Fruit fly (Drosophila melanogaster) whole organism, embryonic: ENCODE data around the gene Pex10.
A peak's percentile ranks its signal among the peaks of the same experiment; 100 is the strongest.

Source experiments
- ATbp ChIP-seq: fragments of 200-800 bp; sonication (Bioruptor generic); optimal IDR thresholded peaks from 2 replicates; lab custom pipeline; 2017; ENCODE audit warnings: missing biosample characterization, mild to moderate bottlenecking, missing genetic modification characterization, missing genetic modification reagents
- Asciz ChIP-seq: fragments of 200-800 bp; sonication (Bioruptor generic); optimal IDR thresholded peaks from 2 replicates; lab custom pipeline; 2017; ENCODE audit warnings: missing biosample characterization, mild to moderate bottlenecking, missing genetic modification characterization, missing genetic modification reagents
- Awh ChIP-seq: fragments of 200-800 bp; sonication (Bioruptor generic); IDR thresholded peaks from 2 replicates; pipeline ENCODE4, ENCODE4 v1.3.6; 2022; ENCODE audit warnings: missing biosample characterization, missing genetic modification characterization
- B-H2 ChIP-seq: fragments of 200-800 bp; sonication (Bioruptor generic); optimal IDR thresholded peaks from 2 replicates; lab custom pipeline; 2018; ENCODE audit warnings: missing biosample characterization, mild to moderate bottlenecking, missing genetic modification characterization
- Bdp1 ChIP-seq: fragments of 200-800 bp; sonication (Bioruptor generic); optimal IDR thresholded peaks from 3 replicates; lab custom pipeline; 2016; ENCODE audit warnings: missing biosample characterization, missing genetic modification characterization
- CG10959 ChIP-seq: fragments of 200-800 bp; sonication (Bioruptor generic); IDR thresholded peaks from 2 replicates; pipeline ENCODE4 v1.3.6; 2022; ENCODE audit warnings: missing biosample characterization, missing genetic modification characterization
- CG11456 ChIP-seq: fragments of 200-800 bp; sonication (Bioruptor generic); IDR thresholded peaks from 3 replicates; pipeline ENCODE4 v1.3.6; 2022; ENCODE audit warnings: missing biosample characterization, missing genetic modification characterization
- CG13775 ChIP-seq: fragments of 200-800 bp; sonication (Bioruptor generic); optimal IDR thresholded peaks from 3 replicates; lab custom pipeline; 2017; ENCODE audit warnings: missing biosample characterization, mild to moderate bottlenecking, missing genetic modification characterization
- CG15514 ChIP-seq: fragments of 200-800 bp; sonication (Bioruptor generic); optimal IDR thresholded peaks from 3 replicates; lab custom pipeline; 2017; ENCODE audit warnings: missing biosample characterization, missing genetic modification characterization, mild to moderate bottlenecking, moderate library complexity, missing genetic modification reagents
- CG15696 ChIP-seq: fragments of 200-800 bp; sonication (Bioruptor generic); optimal IDR thresholded peaks from 2 replicates; lab custom pipeline; 2019; ENCODE audit warnings: missing biosample characterization, mild to moderate bottlenecking, missing genetic modification characterization, moderate library complexity
- CG17829 ChIP-seq: fragments of 200-800 bp; optimal IDR thresholded peaks from 2 replicates; lab custom pipeline; 2019; ENCODE audit warnings: missing biosample characterization, mild to moderate bottlenecking, missing genetic modification characterization, moderate library complexity
- CG18619 ChIP-seq: fragments of 200-800 bp; sonication (Bioruptor generic); optimal IDR thresholded peaks from 3 replicates; lab custom pipeline; 2017; ENCODE audit warnings: missing biosample characterization, mild to moderate bottlenecking, missing genetic modification characterization
- CG2129 ChIP-seq: fragments of 200-800 bp; sonication (Bioruptor generic); IDR thresholded peaks from 2 replicates; pipeline ENCODE4 v1.3.6; 2022; ENCODE audit warnings: missing biosample characterization, missing genetic modification characterization; ENCODE audit not compliant: partially characterized antibody
- CG2712 ChIP-seq: fragments of 200-800 bp; optimal IDR thresholded peaks from 3 replicates; lab custom pipeline; 2019; ENCODE audit warnings: missing biosample characterization, mild to moderate bottlenecking, missing genetic modification characterization, moderate library complexity
- CG33213 ChIP-seq: fragments of 200-800 bp; sonication (Bioruptor generic); optimal IDR thresholded peaks from 3 replicates; lab custom pipeline; 2016; ENCODE audit warnings: missing biosample characterization, missing genetic modification characterization
- CG4404 ChIP-seq: fragments of 200-800 bp; sonication (Bioruptor generic); IDR thresholded peaks from 2 replicates; pipeline ENCODE4 v1.3.6; 2022; ENCODE audit warnings: missing biosample characterization, missing genetic modification characterization
- CG4707 ChIP-seq: fragments of 200-800 bp; sonication (Bioruptor generic); optimal IDR thresholded peaks from 2 replicates; lab custom pipeline; 2018; ENCODE audit warnings: missing biosample characterization, mild to moderate bottlenecking, missing genetic modification characterization, moderate library complexity
- CG4730 ChIP-seq: fragments of 200-800 bp; sonication (Bioruptor generic); IDR thresholded peaks from 2 replicates; pipeline ENCODE4 v1.3.6; 2022; ENCODE audit warnings: missing biosample characterization, missing genetic modification characterization
- CG6765 ChIP-seq: fragments of 200-800 bp; sonication (Bioruptor generic); optimal IDR thresholded peaks from 3 replicates; lab custom pipeline; 2017; ENCODE audit warnings: missing biosample characterization, mild to moderate bottlenecking, missing genetic modification characterization
- CG7987 ChIP-seq: fragments of 200-800 bp; sonication (Bioruptor generic); optimal IDR thresholded peaks from 2 replicates; lab custom pipeline; 2018; ENCODE audit warnings: missing biosample characterization, mild to moderate bottlenecking, missing genetic modification characterization, moderate library complexity
- CG8281 ChIP-seq: fragments of 200-800 bp; sonication (Bioruptor generic); optimal IDR thresholded peaks from 2 replicates; lab custom pipeline; 2018; ENCODE audit warnings: missing biosample characterization, mild to moderate bottlenecking, missing genetic modification characterization, moderate library complexity
- CG9797 ChIP-seq: fragments of 200-800 bp; sonication (Bioruptor generic); optimal IDR thresholded peaks from 3 replicates; lab custom pipeline; 2018; ENCODE audit warnings: missing biosample characterization, mild to moderate bottlenecking, missing genetic modification characterization
- CG9817 ChIP-seq: fragments of 200-800 bp; sonication (Bioruptor generic); optimal IDR thresholded peaks from 2 replicates; lab custom pipeline; 2018; ENCODE audit warnings: missing biosample characterization, mild to moderate bottlenecking, missing genetic modification characterization, moderate library complexity
- CHES-1-like ChIP-seq: fragments of 200-800 bp; sonication (Bioruptor generic); optimal IDR thresholded peaks from 2 replicates; lab custom pipeline; 2016; ENCODE audit warnings: missing biosample characterization, missing genetic modification characterization
- CTCF ChIP-seq: fragments of 200-800 bp; sonication (Bioruptor generic); optimal IDR thresholded peaks from 2 replicates; lab custom pipeline; 2017; ENCODE audit warnings: missing biosample characterization, mild to moderate bottlenecking, missing genetic modification characterization, moderate library complexity
- D19B ChIP-seq: fragments of 200-800 bp; sonication (Bioruptor generic); optimal IDR thresholded peaks from 2 replicates; lab custom pipeline; 2017; ENCODE audit warnings: missing biosample characterization, mild to moderate bottlenecking, missing genetic modification characterization
- Dref ChIP-seq: fragments of 200-800 bp; sonication (Bioruptor generic); IDR thresholded peaks from 2 replicates; pipeline ENCODE4 v1.3.6; 2022; ENCODE audit warnings: missing biosample characterization, missing genetic modification characterization
- HmgD ChIP-seq: fragments of 200-800 bp; sonication (Bioruptor generic); optimal IDR thresholded peaks from 3 replicates; lab custom pipeline; 2016; ENCODE audit warnings: missing biosample characterization, missing genetic modification characterization
- NK7.1 ChIP-seq: fragments of 200-800 bp; sonication (Bioruptor generic); optimal IDR thresholded peaks from 3 replicates; lab custom pipeline; 2016; ENCODE audit warnings: missing biosample characterization, missing genetic modification characterization
- Ptx1 ChIP-seq: fragments of 200-800 bp; sonication (Bioruptor generic); IDR thresholded peaks from 2 replicates; pipeline ENCODE4 v1.3.6; 2022; ENCODE audit warnings: missing biosample characterization, missing genetic modification characterization
- Side ChIP-seq: fragments of 200-800 bp; sonication (Bioruptor generic); optimal IDR thresholded peaks from 2 replicates; lab custom pipeline; 2016; ENCODE audit warnings: missing biosample characterization, missing genetic modification characterization
- Tbp ChIP-seq: fragments of >200 bp; optimal IDR thresholded peaks from 2 replicates; lab custom pipeline; 2018; ENCODE audit warnings: missing biosample characterization, missing genetic modification characterization
- Trl ChIP-seq, 3 experiments: fragments of >200 bp in 2 of 3; fragments of 200-800 bp in 1 of 3; sonication (Bioruptor generic) in 1 of 3; optimal IDR thresholded peaks; 2 replicates in 1 of 3; 3 replicates in 2 of 3; lab custom pipeline; 2016 to 2017; ENCODE audit warnings: missing biosample characterization in 1 of 3, missing genetic modification characterization in 1 of 3
- Xbp1 ChIP-seq: fragments of 200-800 bp; sonication (Bioruptor generic); optimal IDR thresholded peaks from 3 replicates; lab custom pipeline; 2016; ENCODE audit warnings: missing biosample characterization, mild to moderate bottlenecking, missing genetic modification characterization
- az2 ChIP-seq: fragments of 200-800 bp; sonication (Bioruptor generic); optimal IDR thresholded peaks from 3 replicates; lab custom pipeline; 2016; ENCODE audit warnings: missing biosample characterization, missing genetic modification characterization
- bsh ChIP-seq, 2 experiments: fragments of 200-800 bp; sonication (Bioruptor generic); optimal IDR thresholded peaks; 2 replicates each; lab custom pipeline; 2017 to 2018; ENCODE audit warnings: mild to moderate bottlenecking in 2 of 2, missing biosample characterization in 2 of 2, missing genetic modification characterization in 2 of 2, moderate library complexity in 1 of 2
- caup ChIP-seq: fragments of 200-800 bp; sonication (Bioruptor generic); optimal IDR thresholded peaks from 3 replicates; lab custom pipeline; 2017; ENCODE audit warnings: missing biosample characterization, mild to moderate bottlenecking, missing genetic modification characterization, moderate library complexity; ENCODE audit not compliant: severe bottlenecking
- dm ChIP-seq: fragments of 200-800 bp; sonication (Bioruptor generic); optimal IDR thresholded peaks from 3 replicates; lab custom pipeline; 2016; ENCODE audit warnings: missing biosample characterization, missing genetic modification characterization
- fd3F ChIP-seq: fragments of 200-800 bp; sonication (Bioruptor generic); optimal IDR thresholded peaks from 2 replicates; lab custom pipeline; 2018; ENCODE audit warnings: missing biosample characterization, mild to moderate bottlenecking, missing genetic modification characterization, moderate library complexity
- gro ChIP-seq: fragments of 200-800 bp; sonication (Bioruptor generic); optimal IDR thresholded peaks from 2 replicates; lab custom pipeline; 2016; ENCODE audit warnings: missing biosample characterization, missing genetic modification characterization
- hkb ChIP-seq, 2 experiments: fragments of 200-800 bp in 1 of 2; fragments of >200 bp in 1 of 2; sonication (Bioruptor generic) in 1 of 2; IDR thresholded peaks in 1 of 2; optimal IDR thresholded peaks in 1 of 2; 2 replicates each; pipeline versions ENCODE4 v1.3.6 to Lab custom; 2017 to 2022; ENCODE audit warnings: missing biosample characterization in 1 of 2, missing genetic modification characterization in 1 of 2
- hth ChIP-seq: fragments of >200 bp; optimal IDR thresholded peaks from 2 replicates; lab custom pipeline; 2017; ENCODE audit warnings: inconsistent platforms
- kah ChIP-seq: fragments of 200-800 bp; sonication (Bioruptor generic); optimal IDR thresholded peaks from 2 replicates; lab custom pipeline; 2018; ENCODE audit warnings: missing biosample characterization, mild to moderate bottlenecking, missing genetic modification characterization
- kni ChIP-seq: fragments of 200-800 bp; sonication (Bioruptor generic); optimal IDR thresholded peaks from 3 replicates; lab custom pipeline; 2017; ENCODE audit warnings: mild to moderate bottlenecking, missing biosample characterization, missing genetic modification reagents, missing genetic modification characterization
- sima ChIP-seq: fragments of 200-800 bp; sonication (Bioruptor generic); optimal IDR thresholded peaks from 2 replicates; lab custom pipeline; 2016; ENCODE audit warnings: missing biosample characterization, missing genetic modification characterization
- tin ChIP-seq: fragments of 200-800 bp; sonication (Bioruptor generic); optimal IDR thresholded peaks from 3 replicates; lab custom pipeline; 2016; ENCODE audit warnings: missing biosample characterization, missing genetic modification characterization
- trem ChIP-seq: fragments of 200-800 bp; optimal IDR thresholded peaks from 3 replicates; lab custom pipeline; 2019; ENCODE audit warnings: missing biosample characterization, mild to moderate bottlenecking, missing genetic modification characterization, moderate library complexity
- unpg ChIP-seq: fragments of 200-800 bp; sonication (Bioruptor generic); optimal IDR thresholded peaks from 3 replicates; lab custom pipeline; 2018; ENCODE audit warnings: missing biosample characterization, mild to moderate bottlenecking, missing genetic modification characterization, moderate library complexity
- zfh2 ChIP-seq: fragments of 200-800 bp; sonication (Bioruptor generic); optimal IDR thresholded peaks from 2 replicates; lab custom pipeline; 2016; ENCODE audit warnings: missing biosample characterization, missing genetic modification characterization

Pex10 gene

DNA sequence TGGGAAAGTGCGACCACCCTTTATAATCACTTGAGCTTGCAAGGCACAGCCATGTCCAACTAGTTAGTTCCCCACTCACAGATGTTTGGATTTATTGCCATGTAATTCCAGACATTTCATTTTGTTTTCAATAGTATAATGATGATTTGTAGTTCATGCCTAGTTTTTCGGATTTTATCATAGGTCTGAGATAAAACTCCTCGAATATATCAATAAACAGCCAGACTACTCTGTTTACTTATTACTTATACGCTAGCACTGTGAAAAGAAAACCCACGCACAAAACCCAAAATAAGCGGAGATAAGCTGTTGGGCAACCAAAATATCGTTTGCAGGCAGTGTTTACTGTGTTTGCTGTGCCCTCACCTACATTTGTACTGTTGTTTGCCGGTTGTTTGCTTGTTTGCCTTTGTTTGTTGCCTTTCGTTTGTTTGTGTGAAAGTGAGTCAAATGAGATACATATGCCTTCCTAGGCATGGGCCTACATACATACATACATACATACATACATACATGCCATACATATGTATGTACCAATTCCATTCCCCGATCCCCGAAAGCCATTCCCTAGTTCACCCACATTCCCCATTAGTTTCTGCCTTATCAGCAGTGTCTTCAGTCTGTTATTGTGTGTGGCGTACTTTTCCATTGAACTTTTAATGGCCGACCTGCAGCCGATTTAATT, 21.3 kb downstream of the Pex10 start (continued):
- TF ChIP-seq tin (GFP tag; lab: Kevin White, UChicago) (peak; percentile 52), dm (GFP tag; lab: Kevin White, UChicago) (peak; percentile 5), NK7.1 (GFP tag; lab: Kevin White, UChicago) (peak; percentile 38), CG4730 (peak; percentile 49; the same call in 1 of the 2 replicates), Tbp (GFP tag; lab: Kevin White, UChicago) (no peak), CG7987 (GFP tag; lab: Kevin White, UChicago) (peak; percentile 87), trem (tag; lab: Kevin White, UChicago) (peak; percentile 52), CG13775 (GFP tag; lab: Kevin White, UChicago) (peak; percentile 49), CG4707 (GFP tag; lab: Kevin White, UChicago) (peak; percentile 61), unpg (GFP tag; lab: Kevin White, UChicago) (peak; percentile 60), Bdp1 (GFP tag; lab: Kevin White, UChicago) (peak; percentile 58), CG4404 (peak; percentile 18; the same call in 1 of the 2 replicates), Dref (GFP tag; lab: Robert Waterston, UW) (no peak), bsh (GFP tag; optimal IDR thresholded peaks at IDR 0.05; lab: Kevin White, UChicago) (peak in 1 of 2 experiments; percentile 80), hth (lab: Kevin White, UChicago) (no peak), CG10959 (peak; percentile 45; the same call in 1 of the 2 replicates), CG15696 (peak; percentile 95), Trl (optimal IDR thresholded peaks at IDR 0.05; lab: Kevin White, UChicago) (no peak), Trl (GFP tag; optimal IDR thresholded peaks at IDR 0.05; lab: Kevin White, UChicago) (peak; percentile 69), gro (no peak), CG2129 (GFP tag; lab: Robert Waterston, UW) (no peak), CG17829 (tag; lab: Kevin White, UChicago) (peak; percentile 72), Ptx1 (GFP tag; lab: Robert Waterston, UW) (peak; percentile 72), kah (peak; percentile 10), Xbp1 (GFP tag; lab: Kevin White, UChicago) (peak; percentile 40), CG15514 (peak; percentile 36), CG2712 (peak; percentile 73), az2 (peak; percentile 26), CG33213 (GFP tag; lab: Kevin White, UChicago) (peak; percentile 61), zfh2 (GFP tag; lab: Kevin White, UChicago) (no peak), fd3F (GFP tag; lab: Kevin White, UChicago) (no peak), Asciz (GFP tag; lab: Kevin White, UChicago) (peak; percentile 92), B-H2 (GFP tag; lab: Kevin White, UChicago) (no peak), kni (peak; percentile 97), ATbp (GFP tag; lab: Kevin White, UChicago) (peak; percentile 93), CG18619 (GFP tag; lab: Kevin White, UChicago) (peak; percentile 60), CG9797 (GFP tag; lab: Kevin White, UChicago) (peak; percentile 39), hkb (optimal IDR thresholded peaks at IDR 0.05; lab: Kevin White, UChicago) (no peak), hkb (GFP tag; IDR thresholded peaks at IDR 0.05; lab: Robert Waterston, UW) (peak; percentile 65), CG9817 (tag; lab: Kevin White, UChicago) (peak; percentile 34), CG6765 (GFP tag; lab: Kevin White, UChicago) (peak; percentile 71), CHES-1-like (GFP tag; lab: Kevin White, UChicago) (peak; percentile 72), D19B (peak; percentile 8), HmgD (GFP tag; lab: Kevin White, UChicago) (no peak), Side (peak; percentile 67), CG8281 (tag; lab: Kevin White, UChicago) (peak; percentile 66), CTCF (GFP tag; lab: Kevin White, UChicago) (no peak), caup (GFP tag; lab: Kevin White, UChicago) (peak; percentile 28), sima (peak; percentile 54), CG11456 (GFP tag; lab: Robert Waterston, UW) (no peak), Awh (GFP tag; lab: Robert Waterston, UW) (peak; percentile 63; the same call in 1 of the 2 replicates)
